Worm (Caenorhabditis elegans) whole organism, mixed stage, embryonic: ENCODE measurements around the gene nhx-5.

ENCODE experiments used
- M03D4.4 ChIP-seq: sonication (generic microtip); optimal IDR thresholded peaks from 2 replicates; lab custom pipeline; 2017; ENCODE audit warnings: mild to moderate bottlenecking, missing genetic modification characterization, missing compliant biosample characterization
- bed-3 ChIP-seq: fragments of 200-800 bp; sonication (Bioruptor generic); optimal IDR thresholded peaks from 3 replicates; lab custom pipeline; 2018; ENCODE audit warnings: mild to moderate bottlenecking, missing genetic modification characterization, moderate library complexity, missing compliant biosample characterization
- blmp-1 ChIP-seq: fragments of 150-350 bp; optimal IDR thresholded peaks from 2 replicates; lab custom pipeline; 2014; ENCODE audit warnings: missing biosample characterization, missing genetic modification characterization
- ceh-39 ChIP-seq: fragments of 150-350 bp; optimal IDR thresholded peaks from 2 replicates; lab custom pipeline; 2014; ENCODE audit warnings: missing biosample characterization, missing genetic modification characterization
- ceh-43 ChIP-seq: fragments of 200-800 bp; sonication (Bioruptor generic); optimal IDR thresholded peaks from 2 replicates; lab custom pipeline; 2018; ENCODE audit warnings: mild to moderate bottlenecking, missing genetic modification characterization, moderate library complexity, missing compliant biosample characterization
- ceh-83 ChIP-seq: fragments of 200-800 bp; sonication (Bioruptor generic); optimal IDR thresholded peaks from 2 replicates; lab custom pipeline; 2018; ENCODE audit warnings: mild to moderate bottlenecking, missing genetic modification characterization, missing compliant biosample characterization
- ces-1 ChIP-seq: fragments of 150-350 bp; optimal IDR thresholded peaks from 2 replicates; lab custom pipeline; 2014; ENCODE audit warnings: missing biosample characterization, missing genetic modification reagents, missing genetic modification characterization
- cnd-1 ChIP-seq: fragments of 200-800 bp; sonication (Bioruptor generic); optimal IDR thresholded peaks from 2 replicates; lab custom pipeline; 2018; ENCODE audit warnings: mild to moderate bottlenecking, missing genetic modification characterization, missing compliant biosample characterization
- drap-1 ChIP-seq: fragments of 200-800 bp; sonication (Bioruptor generic); optimal IDR thresholded peaks from 3 replicates; lab custom pipeline; 2018; ENCODE audit warnings: mild to moderate bottlenecking, missing genetic modification characterization, missing compliant biosample characterization
- elt-1 ChIP-seq: sonication (generic microtip); optimal IDR thresholded peaks from 2 replicates; lab custom pipeline; 2017; ENCODE audit warnings: missing genetic modification characterization, mild to moderate bottlenecking, missing compliant biosample characterization, antibody characterized with exemption, moderate library complexity, borderline replicate concordance; ENCODE audit not compliant: insufficient read depth
- elt-3 ChIP-seq: fragments of 150-350 bp; optimal IDR thresholded peaks from 2 replicates; lab custom pipeline; 2014; ENCODE audit warnings: missing biosample characterization, missing genetic modification characterization
- hlh-1 ChIP-seq: fragments of 150-350 bp; optimal IDR thresholded peaks from 2 replicates; lab custom pipeline; 2014; ENCODE audit warnings: missing biosample characterization, missing genetic modification reagents, missing genetic modification characterization
- lin-13 ChIP-seq: fragments of 150-350 bp; optimal IDR thresholded peaks from 2 replicates; lab custom pipeline; 2014; ENCODE audit warnings: missing biosample characterization, missing genetic modification characterization
- lin-32 ChIP-seq: fragments of 200-800 bp; sonication (Bioruptor generic); optimal IDR thresholded peaks from 2 replicates; lab custom pipeline; 2018; ENCODE audit warnings: mild to moderate bottlenecking, missing genetic modification characterization, missing compliant biosample characterization
- lsy-2 ChIP-seq: fragments of 150-350 bp; optimal IDR thresholded peaks from 2 replicates; lab custom pipeline; 2014; ENCODE audit warnings: missing biosample characterization, missing genetic modification characterization
- mab-5 ChIP-seq: fragments of 150-350 bp; optimal IDR thresholded peaks from 2 replicates; lab custom pipeline; 2014; ENCODE audit warnings: missing biosample characterization, missing genetic modification characterization
- mep-1 ChIP-seq: fragments of 150-350 bp; optimal IDR thresholded peaks from 2 replicates; lab custom pipeline; 2017; ENCODE audit warnings: missing biosample characterization, missing genetic modification reagents, missing genetic modification characterization, inconsistent platforms
- nhr-12 ChIP-seq: fragments of 150-350 bp; optimal IDR thresholded peaks from 2 replicates; lab custom pipeline; 2014; ENCODE audit warnings: missing biosample characterization, missing genetic modification characterization
- nhr-2 ChIP-seq: fragments of 150-350 bp; optimal IDR thresholded peaks from 2 replicates; lab custom pipeline; 2014; ENCODE audit warnings: missing biosample characterization, missing genetic modification characterization
- nhr-237 ChIP-seq: fragments of 150-350 bp; optimal IDR thresholded peaks from 2 replicates; lab custom pipeline; 2014; ENCODE audit warnings: missing biosample characterization, missing genetic modification characterization
- nhr-28 ChIP-seq: fragments of 150-350 bp; optimal IDR thresholded peaks from 2 replicates; lab custom pipeline; 2014; ENCODE audit warnings: missing biosample characterization, missing genetic modification characterization
- nhr-76 ChIP-seq: sonication (generic microtip); optimal IDR thresholded peaks from 2 replicates; lab custom pipeline; 2017; ENCODE audit warnings: missing biosample characterization, missing genetic modification characterization
- pha-4 ChIP-seq: fragments of 150-350 bp; optimal IDR thresholded peaks from 2 replicates; lab custom pipeline; 2018; ENCODE audit warnings: missing biosample characterization, missing genetic modification reagents, missing genetic modification characterization
- sem-2 ChIP-seq: fragments of 200-800 bp; sonication (Bioruptor generic); optimal IDR thresholded peaks from 2 replicates; lab custom pipeline; 2018; ENCODE audit warnings: mild to moderate bottlenecking, missing genetic modification characterization, missing compliant biosample characterization
- snpc-4 ChIP-seq: fragments of 150-350 bp; optimal IDR thresholded peaks from 2 replicates; lab custom pipeline; 2014; ENCODE audit warnings: missing biosample characterization, missing genetic modification characterization
- sptf-1 ChIP-seq: sonication (generic microtip); optimal IDR thresholded peaks from 2 replicates; lab custom pipeline; 2017; ENCODE audit warnings: mild to moderate bottlenecking, missing genetic modification characterization, moderate library complexity, missing compliant biosample characterization
- tbx-8 ChIP-seq: fragments of 200-800 bp; sonication (Bioruptor generic); optimal IDR thresholded peaks from 2 replicates; lab custom pipeline; 2018; ENCODE audit warnings: mild to moderate bottlenecking, missing genetic modification characterization, moderate library complexity, missing compliant biosample characterization
- unc-120 ChIP-seq: sonication (generic microtip); optimal IDR thresholded peaks from 2 replicates; lab custom pipeline; 2017; ENCODE audit warnings: missing genetic modification characterization, missing compliant biosample characterization; ENCODE audit not compliant: poor library complexity, severe bottlenecking
- unc-39 ChIP-seq: fragments of 150-350 bp; optimal IDR thresholded peaks from 2 replicates; lab custom pipeline; 2014; ENCODE audit warnings: missing biosample characterization, missing genetic modification characterization
- unc-62 ChIP-seq: fragments of 150-350 bp; optimal IDR thresholded peaks from 2 replicates; lab custom pipeline; 2014; ENCODE audit warnings: missing biosample characterization, missing genetic modification reagents, missing genetic modification characterization
- zip-8 ChIP-seq: fragments of 150-350 bp; optimal IDR thresholded peaks from 2 replicates; lab custom pipeline; 2014; ENCODE audit warnings: missing biosample characterization, missing genetic modification characterization
- ztf-11 ChIP-seq: fragments of 150-350 bp; optimal IDR thresholded peaks from 2 replicates; lab custom pipeline; 2014; ENCODE audit warnings: missing biosample characterization, missing genetic modification characterization

The nhx-5 gene

DNA sequence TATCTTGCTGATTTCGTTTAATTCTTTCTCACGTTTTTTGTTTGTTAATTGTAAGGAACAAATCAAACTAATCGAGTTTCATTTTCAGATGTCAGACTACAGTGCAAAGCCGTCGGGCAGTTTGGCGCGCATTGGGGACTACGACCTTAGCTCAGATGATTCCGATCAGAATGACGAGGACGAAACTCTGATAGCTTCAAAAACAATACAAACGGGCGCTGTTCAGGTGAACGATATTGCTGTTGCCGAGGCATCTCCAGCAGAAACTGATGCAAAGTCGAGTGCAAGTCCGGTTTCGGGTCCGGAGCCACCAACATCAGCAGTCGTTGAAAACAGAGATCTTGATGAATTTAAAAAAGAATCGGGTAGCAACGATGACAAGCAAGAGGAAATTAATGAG lies 7.6 kb upstream of the nhx-5 start, which contains the start of gene bet-2:
Gene bet-2 (plus strand): TSS at position 89 of the 400 bp plus-strand sequence.
- TF ChIP-seq unc-62 (GFP tag; lab: Kevin White, UChicago), result no peak
- TF ChIP-seq zip-8 (tag; lab: Kevin White, UChicago), result no peak
- TF ChIP-seq ztf-11 (tag; lab: Kevin White, UChicago), result no peak
- TF ChIP-seq mab-5 (tag; lab: Kevin White, UChicago), result no peak

ce11 chrX:10576410-10576809 lies 343 bp upstream of the nhx-5 start:
- TF ChIP-seq ces-1 (GFP tag; lab: Kevin White, UChicago) (peak; percentile 19), nhr-237 (tag; lab: Kevin White, UChicago) (peak; percentile 82), pha-4 (tag; lab: Kevin White, UChicago) (peak; percentile 64), elt-3 (peak; percentile 47), M03D4.4 (tag; lab: Kevin White, UChicago) (no peak), unc-120 (tag; lab: Kevin White, UChicago) (no peak), lsy-2 (tag; lab: Kevin White, UChicago) (no peak), unc-62 (GFP tag; lab: Kevin White, UChicago) (peak; percentile 2), sem-2 (GFP tag; lab: Kevin White, UChicago) (no peak), sptf-1 (tag; lab: Kevin White, UChicago) (no peak), cnd-1 (no peak), mep-1 (tag; lab: Kevin White, UChicago) (peak; percentile 21), lin-32 (GFP tag; lab: Kevin White, UChicago) (no peak)
- TF ChIP-seq, all 35 proteins: peak for 6

ce11 chrX:10589465-10589864 lies 12.7 kb downstream of the nhx-5 start, which contains the start of gene F57C7.4:
TSS of gene F57C7.4 (minus strand) at chrX:10589565.
- TF ChIP-seq ceh-39 (tag; lab: Kevin White, UChicago) (no peak), ztf-11 (tag; lab: Kevin White, UChicago) (no peak), nhr-237 (tag; lab: Kevin White, UChicago) (no peak), elt-1 (tag; lab: Kevin White, UChicago) (no peak), unc-120 (tag; lab: Kevin White, UChicago) (no peak), ceh-43 (GFP tag; lab: Kevin White, UChicago) (no peak), blmp-1 (tag; lab: Kevin White, UChicago) (no peak), lin-13 (no peak), nhr-76 (no peak), sem-2 (GFP tag; lab: Kevin White, UChicago) (no peak), ces-1 (GFP tag; lab: Kevin White, UChicago) (no peak), hlh-1 (tag; lab: Kevin White, UChicago) (no peak)

- TF ChIP-seq cnd-1 (no peak), sem-2 (GFP tag; lab: Kevin White, UChicago) (no peak), elt-1 (tag; lab: Kevin White, UChicago) (no peak), unc-62 (GFP tag; lab: Kevin White, UChicago) (no peak), nhr-76 (no peak), hlh-1 (tag; lab: Kevin White, UChicago) (no peak), drap-1 (GFP tag; lab: Kevin White, UChicago) (no peak)
- TF ChIP-seq, all 35 proteins: peak for 0
These were observed 14.0 kb downstream of the nhx-5 start for ce11 chrX:10590772-10591171.

DNA sequence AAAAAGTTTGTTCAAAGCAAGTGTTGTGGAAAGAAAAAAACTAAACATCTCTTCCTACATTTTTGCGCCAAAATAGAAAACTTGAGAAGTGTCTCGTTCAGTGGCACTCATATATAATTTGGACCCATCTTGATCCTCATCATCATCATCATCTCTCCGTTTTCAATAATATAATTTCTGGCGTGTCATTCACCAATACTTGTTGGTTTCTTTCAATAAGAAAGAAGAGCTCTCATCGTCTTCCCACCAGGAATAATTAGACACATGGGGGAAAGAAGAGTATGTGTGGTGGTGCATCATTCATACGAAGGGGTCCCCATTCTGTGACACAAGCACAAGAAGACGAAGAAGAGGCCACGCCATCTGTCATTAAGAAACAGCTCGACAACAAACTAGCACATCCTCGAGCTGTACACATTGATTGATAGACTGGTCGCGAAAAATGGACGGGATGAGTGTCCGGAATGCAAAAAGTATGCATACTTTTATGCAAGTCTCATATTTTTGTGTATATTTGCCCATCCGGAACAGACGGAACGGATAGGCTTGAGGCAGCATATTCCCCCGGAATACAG lies 14.5 kb downstream of the nhx-5 start:
- TF ChIP-seq elt-3, result no peak
- TF ChIP-seq nhr-28, result no peak
- TF ChIP-seq nhr-12 (tag; lab: Kevin White, UChicago), result no peak
- TF ChIP-seq mab-5 (tag; lab: Kevin White, UChicago), result no peak
- TF ChIP-seq pha-4 (tag; lab: Kevin White, UChicago), result no peak
- no peak for TF ChIP-seq hlh-1 (tag; lab: Kevin White, UChicago)
- no peak for TF ChIP-seq mep-1 (tag; lab: Kevin White, UChicago)
- TF ChIP-seq ceh-43 (GFP tag; lab: Kevin White, UChicago), result no peak
- TF ChIP-seq blmp-1 (tag; lab: Kevin White, UChicago), result no peak
- no peak for TF ChIP-seq sem-2 (GFP tag; lab: Kevin White, UChicago)
- TF ChIP-seq ceh-39 (tag; lab: Kevin White, UChicago), result no peak
- TF ChIP-seq nhr-2 (tag; lab: Kevin White, UChicago), result no peak
- no peak for TF ChIP-seq ztf-11 (tag; lab: Kevin White, UChicago)
- peak; percentile 5 for TF ChIP-seq lin-32 (GFP tag; lab: Kevin White, UChicago)
- no peak for TF ChIP-seq unc-39 (tag; lab: Kevin White, UChicago)
- no peak for TF ChIP-seq lsy-2 (tag; lab: Kevin White, UChicago)
- no peak for TF ChIP-seq nhr-76
- TF ChIP-seq ces-1 (GFP tag; lab: Kevin White, UChicago), result peak; percentile 87
- no peak for TF ChIP-seq tbx-8 (GFP tag; lab: Kevin White, UChicago)
- TF ChIP-seq elt-1 (tag; lab: Kevin White, UChicago), result no peak
- no peak for TF ChIP-seq lin-13
- no peak for TF ChIP-seq snpc-4 (tag; lab: Kevin White, UChicago)
- TF ChIP-seq bed-3 (GFP tag; lab: Kevin White, UChicago), result no peak
- TF ChIP-seq cnd-1, result peak; percentile 76
- no peak for TF ChIP-seq nhr-237 (tag; lab: Kevin White, UChicago)
- peak; percentile 45 for TF ChIP-seq unc-62 (GFP tag; lab: Kevin White, UChicago)
- TF ChIP-seq ceh-83 (GFP tag; lab: Kevin White, UChicago), result no peak
- no peak for TF ChIP-seq drap-1 (GFP tag; lab: Kevin White, UChicago)
